Worm (Caenorhabditis elegans) whole organism, midembryonic: ENCODE measurements around the gene C23F12.4.

Experiments
- T22C8.4 ChIP-seq: fragments of 200-800 bp; sonication (Bioruptor generic); IDR thresholded peaks from 2 replicates; pipeline ENCODE4 v1.3.6; 2022; ENCODE audit warnings: missing genetic modification characterization, missing compliant biosample characterization
- cog-1 ChIP-seq: sonication (generic microtip); optimal IDR thresholded peaks from 2 replicates; lab custom pipeline; 2016; ENCODE audit warnings: missing genetic modification characterization, missing compliant biosample characterization
- flt-1 ChIP-seq: fragments of 200-800 bp; sonication (Bioruptor generic); IDR thresholded peaks from 2 replicates; pipeline ENCODE4 v1.3.6; 2022; ENCODE audit warnings: missing genetic modification characterization, missing compliant biosample characterization
- klf-2 ChIP-seq: fragments of 200-800 bp; sonication (Bioruptor generic); conservative IDR thresholded peaks from 2 replicates; pipeline ENCODE4 v1.3.6; 2022; ENCODE audit warnings: missing genetic modification reagents, missing genetic modification characterization, missing compliant biosample characterization
- ref-1 ChIP-seq: fragments of 200-800 bp; sonication (Bioruptor generic); conservative IDR thresholded peaks from 2 replicates; pipeline ENCODE4 v1.3.6; 2022; ENCODE audit warnings: missing genetic modification reagents, missing genetic modification characterization, missing compliant biosample characterization
- ztf-29 ChIP-seq: fragments of 200-800 bp; sonication (Bioruptor generic); IDR thresholded peaks from 2 replicates; pipeline ENCODE4 v1.3.6; 2022; ENCODE audit warnings: missing genetic modification reagents, missing genetic modification characterization, missing compliant biosample characterization

ce11 chrX:9431002-9431482, 43.9 kb downstream of the C23F12.4 start, which contains the start of gene B0272.3:
- TF ChIP-seq flt-1 (GFP tag; lab: Robert Waterston, UW), result no peak
- TF ChIP-seq ztf-29 (GFP tag; lab: Robert Waterston, UW), result no peak
- no peak for TF ChIP-seq T22C8.4 (GFP tag; lab: Robert Waterston, UW)
- TF ChIP-seq klf-2, result no peak
- TF ChIP-seq ref-1 (GFP tag; lab: Robert Waterston, UW), result no peak
- peak; percentile 17 for TF ChIP-seq cog-1 (tag; lab: Kevin White, UChicago)
